Worm (Caenorhabditis elegans): ENCODE measurements around the gene str-106.

DNA sequence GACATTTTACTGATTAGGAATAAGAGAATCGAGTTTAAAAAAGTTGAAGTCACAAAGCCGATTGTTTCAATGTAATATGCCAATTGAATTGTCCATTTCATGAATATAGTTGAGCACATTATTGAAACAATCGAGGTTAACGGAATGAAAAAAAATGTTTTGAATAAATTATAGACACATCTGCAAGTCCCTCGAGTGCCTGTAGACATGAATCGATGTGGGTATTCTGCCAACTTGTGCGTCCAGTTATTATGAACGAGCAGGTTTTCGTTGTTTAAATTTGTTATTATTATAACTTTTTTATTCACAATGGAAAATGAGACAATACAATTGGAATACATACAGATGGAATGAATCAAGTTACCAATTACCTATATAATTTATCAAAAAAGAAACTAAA is 22.1 kb upstream of the str-106 start, which contains the start of gene str-99:
- TF ChIP-seq nhr-6 (tag; optimal IDR thresholded peaks at IDR 0.05) (no peak), ama-1 (optimal IDR thresholded peaks at IDR 0.05) (no peak), mab-5 (tag; optimal IDR thresholded peaks at IDR 0.05) (no peak), dmd-4 (tag; optimal IDR thresholded peaks at IDR 0.05) (no peak), zag-1 (tag; optimal IDR thresholded peaks at IDR 0.05) (no peak), lin-39 (tag; optimal IDR thresholded peaks at IDR 0.05) (no peak), blmp-1 (tag; optimal IDR thresholded peaks at IDR 0.05; ENCODE audit: insufficient read depth) (no peak), nhr-237 (tag; optimal IDR thresholded peaks at IDR 0.05) (no peak), snpc-4 (tag; optimal IDR thresholded peaks at IDR 0.05) (no peak)

All from whole organism, L2 larva.